Fruit fly (Drosophila melanogaster) whole organism, wandering third instar larva: ENCODE measurements around the gene CG13722.

Experiments used
- CG32264 ChIP-seq: fragments of 200-800 bp; sonication (Bioruptor generic); optimal IDR thresholded peaks from 2 replicates; lab custom pipeline; 2016; ENCODE audit warnings: missing biosample characterization, missing genetic modification characterization
- CG9705 ChIP-seq: fragments of 200-800 bp; sonication (Bioruptor generic); optimal IDR thresholded peaks from 2 replicates; lab custom pipeline; 2018; ENCODE audit warnings: missing biosample characterization, mild to moderate bottlenecking, missing genetic modification characterization
- CrebA ChIP-seq: fragments of 200-800 bp; sonication (Bioruptor generic); optimal IDR thresholded peaks from 2 replicates; lab custom pipeline; 2016; ENCODE audit warnings: missing biosample characterization, mild to moderate bottlenecking, missing genetic modification characterization, borderline replicate concordance
- Dif ChIP-seq: fragments of 200-275, 200-300 bp; sonication (Bioruptor generic); optimal IDR thresholded peaks from 2 replicates; lab custom pipeline; 2018; ENCODE audit warnings: missing biosample characterization, missing genetic modification characterization; ENCODE audit not compliant: partially characterized antibody
- GATAd ChIP-seq: sonication (Bioruptor generic); optimal IDR thresholded peaks from 2 replicates; lab custom pipeline; 2016; ENCODE audit warnings: missing biosample characterization, missing genetic modification characterization
- HLH106 ChIP-seq: fragments of 200-800 bp; optimal IDR thresholded peaks from 3 replicates; lab custom pipeline; 2019; ENCODE audit warnings: missing biosample characterization, mild to moderate bottlenecking, missing genetic modification characterization, moderate library complexity
- Hnf4 ChIP-seq: fragments of 200-800 bp; sonication (Bioruptor generic); optimal IDR thresholded peaks from 2 replicates; lab custom pipeline; 2016; ENCODE audit warnings: missing biosample characterization, mild to moderate bottlenecking, missing genetic modification characterization
- Hr78 ChIP-seq: fragments of >200 bp; optimal IDR thresholded peaks from 2 replicates; lab custom pipeline; 2017; ENCODE audit warnings: missing biosample characterization, missing genetic modification characterization
- Hr83 ChIP-seq: fragments of 200-300 bp; sonication (Bioruptor generic); optimal IDR thresholded peaks from 2 replicates; lab custom pipeline; 2016; ENCODE audit warnings: missing biosample characterization, mild to moderate bottlenecking, missing genetic modification characterization, moderate library complexity; ENCODE audit not compliant: poor library complexity, severe bottlenecking
- Jra ChIP-seq: sonication (Bioruptor generic); optimal IDR thresholded peaks from 2 replicates; lab custom pipeline; 2016; ENCODE audit warnings: missing biosample characterization, missing genetic modification characterization
- Mio ChIP-seq: sonication (Bioruptor generic); optimal IDR thresholded peaks from 2 replicates; lab custom pipeline; 2016; ENCODE audit warnings: missing biosample characterization, missing genetic modification characterization
- Myc ChIP-seq: fragments of >200 bp; optimal IDR thresholded peaks from 2 replicates; lab custom pipeline; 2017
- N ChIP-seq: fragments of >200 bp; optimal IDR thresholded peaks from 2 replicates; lab custom pipeline; 2018; ENCODE audit warnings: missing biosample characterization, missing external identifiers, missing genetic modification characterization
- OdsH ChIP-seq: fragments of 200-800 bp; sonication (Bioruptor generic); optimal IDR thresholded peaks from 2 replicates; lab custom pipeline; 2016; ENCODE audit warnings: missing biosample characterization, mild to moderate bottlenecking, missing genetic modification characterization
- Rel ChIP-seq, 2 experiments: fragments of 200-800 bp; sonication (Bioruptor generic) in 1 of 2; optimal IDR thresholded peaks; 2 replicates in 1 of 2; 3 replicates in 1 of 2; lab custom pipeline; 2016 to 2019; ENCODE audit warnings: mild to moderate bottlenecking in 2 of 2, missing biosample characterization in 2 of 2, missing genetic modification characterization in 2 of 2, moderate library complexity in 1 of 2
- Sp1 ChIP-seq: fragments of 200-800 bp; sonication (Bioruptor generic); optimal IDR thresholded peaks from 3 replicates; lab custom pipeline; 2019; ENCODE audit warnings: missing biosample characterization, mild to moderate bottlenecking, missing genetic modification characterization, moderate library complexity
- Vsx2 ChIP-seq: fragments of 200-300, 225-300 bp; sonication (Bioruptor generic); optimal IDR thresholded peaks from 2 replicates; lab custom pipeline; 2018; ENCODE audit warnings: missing biosample characterization, missing genetic modification characterization; ENCODE audit not compliant: partially characterized antibody
- br ChIP-seq: fragments of 200-800 bp; sonication (Bioruptor generic); optimal IDR thresholded peaks from 2 replicates; lab custom pipeline; 2016; ENCODE audit warnings: missing biosample characterization, missing genetic modification characterization
- brk ChIP-seq: fragments of 200-800 bp; sonication (Bioruptor generic); optimal IDR thresholded peaks from 2 replicates; lab custom pipeline; 2016; ENCODE audit warnings: missing biosample characterization, mild to moderate bottlenecking, missing genetic modification characterization
- dl ChIP-seq, 2 experiments: fragments of 175-275, 200-275 bp in 1 of 2; fragments of 200-275 bp in 1 of 2; sonication (Bioruptor generic); optimal IDR thresholded peaks; lab custom pipeline; 2018; ENCODE audit warnings: mild to moderate bottlenecking in 2 of 2, missing biosample characterization in 2 of 2, missing genetic modification characterization in 2 of 2, moderate library complexity in 2 of 2; ENCODE audit not compliant: partially characterized antibody in 2 of 2, insufficient read depth in 1 of 2
- dmrt93B ChIP-seq: fragments of 200-800 bp; sonication (Bioruptor generic); optimal IDR thresholded peaks from 2 replicates; lab custom pipeline; 2018; ENCODE audit warnings: missing biosample characterization, mild to moderate bottlenecking, missing genetic modification characterization
- dsf ChIP-seq: sonication (Bioruptor generic); optimal IDR thresholded peaks from 2 replicates; lab custom pipeline; 2016; ENCODE audit warnings: missing biosample characterization, missing genetic modification characterization, borderline replicate concordance
- ey ChIP-seq: fragments of 200-800 bp; sonication (Bioruptor generic); optimal IDR thresholded peaks from 2 replicates; lab custom pipeline; 2016; ENCODE audit warnings: missing biosample characterization, missing genetic modification characterization
- foxo ChIP-seq, 2 experiments: fragments of 200-800 bp; sonication (Bioruptor generic); optimal IDR thresholded peaks; 2 replicates in 1 of 2; 3 replicates in 1 of 2; lab custom pipeline; 2016 to 2017; ENCODE audit warnings: missing biosample characterization in 2 of 2, missing genetic modification characterization in 2 of 2
- fru ChIP-seq: fragments of 200-800 bp; sonication (Bioruptor generic); optimal IDR thresholded peaks from 3 replicates; lab custom pipeline; 2016; ENCODE audit warnings: missing biosample characterization, mild to moderate bottlenecking, missing genetic modification characterization
- h ChIP-seq: fragments of 200-800 bp; sonication (Bioruptor generic); optimal IDR thresholded peaks from 3 replicates; lab custom pipeline; 2016; ENCODE audit warnings: missing biosample characterization, mild to moderate bottlenecking, missing genetic modification characterization
- lola ChIP-seq: fragments of >200 bp; optimal IDR thresholded peaks from 2 replicates; lab custom pipeline; 2017; ENCODE audit warnings: missing biosample characterization, missing genetic modification characterization
- psq ChIP-seq: fragments of 200-800 bp; sonication (Bioruptor generic); optimal IDR thresholded peaks from 3 replicates; lab custom pipeline; 2017; ENCODE audit warnings: missing biosample characterization, mild to moderate bottlenecking, missing genetic modification characterization, moderate library complexity
- rgr ChIP-seq: fragments of 200-800 bp; sonication (Bioruptor generic); optimal IDR thresholded peaks from 3 replicates; lab custom pipeline; 2016; ENCODE audit warnings: missing biosample characterization, mild to moderate bottlenecking, missing genetic modification characterization
- sage ChIP-seq: fragments of 200-800 bp; sonication (Bioruptor generic); optimal IDR thresholded peaks from 2 replicates; lab custom pipeline; 2016; ENCODE audit warnings: missing biosample characterization, mild to moderate bottlenecking, missing genetic modification characterization
- tai ChIP-seq: sonication (Bioruptor generic); optimal IDR thresholded peaks from 2 replicates; lab custom pipeline; 2016; ENCODE audit warnings: missing biosample characterization, missing genetic modification characterization
- usp ChIP-seq: fragments of >200 bp; optimal IDR thresholded peaks from 2 replicates; lab custom pipeline; 2017; ENCODE audit warnings: missing biosample characterization, missing genetic modification characterization
- woc ChIP-seq: sonication (Bioruptor generic); optimal IDR thresholded peaks from 2 replicates; lab custom pipeline; 2016; ENCODE audit warnings: missing biosample characterization, mild to moderate bottlenecking, missing genetic modification characterization

CG13722 gene

dm6 chr3L:4500400-4500799, 9.6 kb upstream of the CG13722 start, which contains the start of gene CG13720:
Gene CG13720, minus strand, starts transcription at chr3L:4500500.
- no peak for TF ChIP-seq sage
- no peak for TF ChIP-seq Mio (GFP tag; lab: Kevin White, UChicago)
- no peak for TF ChIP-seq rgr (GFP tag; lab: Kevin White, UChicago)
- no peak for TF ChIP-seq Jra (GFP tag; lab: Kevin White, UChicago)
- TF ChIP-seq Rel (GFP tag; optimal IDR thresholded peaks at IDR 0.05; lab: Kevin White, UChicago), result no peak
- no peak for TF ChIP-seq Rel (tag; optimal IDR thresholded peaks at IDR 0.05; lab: Kevin White, UChicago)
- no peak for TF ChIP-seq Hnf4 (GFP tag; lab: Kevin White, UChicago)
- no peak for TF ChIP-seq Vsx2 (GFP tag; lab: Kevin White, UChicago)
- no peak for TF ChIP-seq h (GFP tag; lab: Kevin White, UChicago)
- no peak for TF ChIP-seq usp (GFP tag; lab: Kevin White, UChicago)
- no peak for TF ChIP-seq CrebA (GFP tag; lab: Kevin White, UChicago)
- no peak for TF ChIP-seq Dif (GFP tag; lab: Kevin White, UChicago)
- TF ChIP-seq br (GFP tag; lab: Kevin White, UChicago), result no peak
- TF ChIP-seq Hr78 (GFP tag; lab: Kevin White, UChicago), result no peak
- no peak for TF ChIP-seq Hr83
- no peak for TF ChIP-seq foxo (GFP tag; optimal IDR thresholded peaks at IDR 0.05; lab: Kevin White, UChicago)
- no peak for TF ChIP-seq ey (GFP tag; lab: Kevin White, UChicago)

DNA sequence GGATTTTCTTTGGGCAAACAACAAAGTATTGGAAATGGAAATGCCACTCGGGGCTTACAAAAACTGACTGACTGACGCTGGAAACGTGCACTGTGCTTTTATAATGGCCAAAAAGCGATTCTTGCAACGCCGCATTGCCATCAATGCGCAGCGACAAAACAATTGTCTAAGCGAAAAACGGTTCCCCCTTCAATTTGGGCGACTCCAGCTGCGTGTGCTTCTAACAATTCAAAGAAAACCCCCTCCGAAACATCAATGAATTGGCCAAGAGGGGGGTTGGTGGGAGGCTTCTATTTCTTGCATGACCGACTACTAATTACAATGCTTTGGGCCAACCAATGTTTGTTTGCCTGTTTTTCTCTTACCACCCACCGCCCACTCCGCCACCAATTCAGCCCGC, 6.9 kb upstream of the CG13722 start, which contains the start of gene CG13721:
TSS of gene CG13721 (minus strand) at position 101 of the 400 bp plus-strand sequence.
- TF ChIP-seq rgr (GFP tag; lab: Kevin White, UChicago) (no peak), CG32264 (GFP tag; lab: Kevin White, UChicago) (no peak), CG9705 (GFP tag; lab: Kevin White, UChicago) (no peak), usp (GFP tag; lab: Kevin White, UChicago) (no peak), Vsx2 (GFP tag; lab: Kevin White, UChicago) (no peak), Myc (lab: Kevin White, UChicago) (no peak), fru (GFP tag; lab: Kevin White, UChicago) (no peak), brk (GFP tag; lab: Kevin White, UChicago) (no peak), Mio (GFP tag; lab: Kevin White, UChicago) (no peak), dsf (no peak), Hnf4 (GFP tag; lab: Kevin White, UChicago) (no peak), N (GFP tag; lab: Kevin White, UChicago) (no peak), Hr78 (GFP tag; lab: Kevin White, UChicago) (no peak), Sp1 (no peak)

dm6 chr3L:4494603-4495002, 3.8 kb upstream of the CG13722 start:
- TF ChIP-seq lola, result no peak
- TF ChIP-seq Hnf4 (GFP tag; lab: Kevin White, UChicago), result peak; percentile 41
- TF ChIP-seq rgr (GFP tag; lab: Kevin White, UChicago), result peak; percentile 73
- peak; percentile 34 for TF ChIP-seq CG9705 (GFP tag; lab: Kevin White, UChicago)
- TF ChIP-seq HLH106 (tag; lab: Kevin White, UChicago), result peak; percentile 76
- TF ChIP-seq N (GFP tag; lab: Kevin White, UChicago), result no peak
- peak in 1 of 2 experiments; percentile 74 for TF ChIP-seq foxo (GFP tag; optimal IDR thresholded peaks at IDR 0.05; lab: Kevin White, UChicago)
- TF ChIP-seq Dif (GFP tag; lab: Kevin White, UChicago), result no peak
- TF ChIP-seq psq (GFP tag; lab: Kevin White, UChicago), result peak; percentile 74
- TF ChIP-seq dl (GFP tag; optimal IDR thresholded peaks at IDR 0.05; lab: Kevin White, UChicago; ENCODE audit: insufficient read depth in 1 of 2, partially characterized antibody in 2 of 2), result no peak
- TF ChIP-seq Hr78 (GFP tag; lab: Kevin White, UChicago), result no peak
- peak; percentile 69 for TF ChIP-seq br (GFP tag; lab: Kevin White, UChicago)
- peak; percentile 64 for TF ChIP-seq sage
- TF ChIP-seq Jra (GFP tag; lab: Kevin White, UChicago), result no peak
- TF ChIP-seq brk (GFP tag; lab: Kevin White, UChicago), result peak; percentile 70
- TF ChIP-seq usp (GFP tag; lab: Kevin White, UChicago), result no peak
- peak; percentile 55 for TF ChIP-seq woc (GFP tag; lab: Kevin White, UChicago)
- TF ChIP-seq CrebA (GFP tag; lab: Kevin White, UChicago), result peak; percentile 10
- peak; percentile 30 for TF ChIP-seq tai (GFP tag; lab: Kevin White, UChicago)
- TF ChIP-seq Mio (GFP tag; lab: Kevin White, UChicago), result no peak
- TF ChIP-seq Hr83, result no peak
- TF ChIP-seq ey (GFP tag; lab: Kevin White, UChicago), result peak; percentile 54
- TF ChIP-seq GATAd (GFP tag; lab: Kevin White, UChicago), result no peak
- peak; percentile 48 for TF ChIP-seq dmrt93B
- TF ChIP-seq fru (GFP tag; lab: Kevin White, UChicago), result peak; percentile 71
- TF ChIP-seq h (GFP tag; lab: Kevin White, UChicago), result peak; percentile 78
- TF ChIP-seq OdsH (GFP tag; lab: Kevin White, UChicago), result peak; percentile 74
- TF ChIP-seq Sp1, result peak; percentile 73
